Fruit fly (Drosophila melanogaster): ENCODE measurements around the gene Tsp68C.

dm6 chr3L:13881555-13881954 lies 38.1 kb downstream of the Tsp68C start:
- no peak for TF ChIP-seq CTCF (optimal IDR thresholded peaks at IDR 0.05)
- TF ChIP-seq CG8478 (optimal IDR thresholded peaks at IDR 0.05) = no peak

Measured in S2 (cell line).